Worm (Caenorhabditis elegans) whole organism, young adult: ENCODE data around the gene srbc-40.

ENCODE experiments used
- B0336.3 ChIP-seq: fragments of 200-800 bp; sonication (Bioruptor generic); IDR thresholded peaks from 2 replicates; pipeline ENCODE4 v1.3.6; 2022; ENCODE audit warnings: missing genetic modification characterization, missing compliant biosample characterization
- F37B4.10 ChIP-seq: fragments of 200-800 bp; sonication (Bioruptor generic); IDR thresholded peaks from 2 replicates; pipeline ENCODE4 v1.3.6; 2022; ENCODE audit warnings: missing genetic modification characterization, missing compliant biosample characterization
- F57C9.4 ChIP-seq: sonication (generic microtip); optimal IDR thresholded peaks from 2 replicates; lab custom pipeline; 2017; ENCODE audit warnings: mild to moderate bottlenecking, missing genetic modification characterization, missing compliant biosample characterization
- K11D2.4 ChIP-seq: fragments of 200-800 bp; sonication (Bioruptor generic); IDR thresholded peaks from 2 replicates; pipeline ENCODE4 v1.3.6; 2022; ENCODE audit warnings: missing genetic modification reagents, missing genetic modification characterization, missing compliant biosample characterization
- K12H6.12 ChIP-seq: fragments of 200-800 bp; sonication (Bioruptor generic); optimal IDR thresholded peaks from 2 replicates; lab custom pipeline; 2018; ENCODE audit warnings: mild to moderate bottlenecking, missing genetic modification characterization, missing compliant biosample characterization
- Y95B8A.8 ChIP-seq: fragments of 200-800 bp; sonication (Bioruptor generic); IDR thresholded peaks from 2 replicates; pipeline ENCODE4 v1.3.6; 2022; ENCODE audit warnings: missing genetic modification reagents, missing genetic modification characterization, missing compliant biosample characterization
- ZK185.1 ChIP-seq: sonication (generic microtip); optimal IDR thresholded peaks from 2 replicates; lab custom pipeline; 2016; ENCODE audit warnings: mild to moderate bottlenecking, missing genetic modification characterization, missing compliant biosample characterization; ENCODE audit not compliant: poor library complexity, severe bottlenecking
- ama-1 ChIP-seq, 3 experiments: fragments of 150-350 bp in 1 of 3; sonication (generic microtip) in 2 of 3; optimal IDR thresholded peaks; 2 replicates each; lab custom pipeline; 2014 to 2018; ENCODE audit warnings: missing biosample characterization in 2 of 3, missing genetic modification characterization in 2 of 3, missing genetic modification reagents in 2 of 3
- attf-3 ChIP-seq: fragments of 200-800 bp; sonication (Bioruptor generic); conservative IDR thresholded peaks from 2 replicates; pipeline ENCODE4 v1.3.6; 2022; ENCODE audit warnings: missing genetic modification reagents, missing genetic modification characterization, missing compliant biosample characterization
- attf-5 ChIP-seq: fragments of 200-800 bp; sonication (Bioruptor generic); optimal IDR thresholded peaks from 2 replicates; lab custom pipeline; 2018; ENCODE audit warnings: mild to moderate bottlenecking, missing genetic modification characterization, missing compliant biosample characterization
- cebp-1 ChIP-seq, 2 experiments: fragments of 200-800 bp in 1 of 2; sonication (Bioruptor generic) in 1 of 2; sonication (generic microtip) in 1 of 2; IDR thresholded peaks in 1 of 2; optimal IDR thresholded peaks in 1 of 2; 2 replicates each; pipeline versions ENCODE4 v1.3.6 to Lab custom; 2017 to 2022; ENCODE audit warnings: missing compliant biosample characterization in 2 of 2, missing genetic modification characterization in 2 of 2, mild to moderate bottlenecking in 1 of 2, missing genetic modification reagents in 1 of 2, moderate library complexity in 1 of 2
- ceh-27 ChIP-seq: fragments of 200-800 bp; sonication (Bioruptor generic); optimal IDR thresholded peaks from 2 replicates; lab custom pipeline; 2018; ENCODE audit warnings: mild to moderate bottlenecking, missing genetic modification characterization, moderate library complexity, missing compliant biosample characterization
- ceh-58 ChIP-seq: fragments of 200-800 bp; sonication (Bioruptor generic); IDR thresholded peaks from 2 replicates; pipeline ENCODE4 v1.3.6; 2022; ENCODE audit warnings: missing genetic modification characterization, missing compliant biosample characterization
- ceh-91 ChIP-seq: fragments of 200-800 bp; sonication (Bioruptor generic); IDR thresholded peaks from 2 replicates; pipeline ENCODE4 v1.3.6; 2022; ENCODE audit warnings: missing genetic modification reagents, missing genetic modification characterization, missing compliant biosample characterization
- chd-7 ChIP-seq: sonication (generic microtip); optimal IDR thresholded peaks from 2 replicates; lab custom pipeline; 2016; ENCODE audit warnings: mild to moderate bottlenecking, missing genetic modification characterization, moderate library complexity, missing compliant biosample characterization
- die-1 ChIP-seq: sonication (generic microtip); optimal IDR thresholded peaks from 2 replicates; lab custom pipeline; 2016; ENCODE audit warnings: missing genotype, mild to moderate bottlenecking, missing genetic modification characterization, missing compliant biosample characterization
- dpl-1 ChIP-seq: fragments of 150-350 bp; optimal IDR thresholded peaks from 2 replicates; lab custom pipeline; 2014; ENCODE audit warnings: missing biosample characterization, missing genetic modification reagents, missing genetic modification characterization
- efl-1 ChIP-seq: fragments of 150-350 bp; optimal IDR thresholded peaks from 2 replicates; lab custom pipeline; 2014; ENCODE audit warnings: missing biosample characterization, missing genetic modification reagents, missing genetic modification characterization
- ekl-4 ChIP-seq: fragments of 200-800 bp; sonication (Bioruptor generic); IDR thresholded peaks from 2 replicates; pipeline ENCODE4 v1.3.6; 2022; ENCODE audit warnings: missing genetic modification reagents, missing genetic modification characterization, missing compliant biosample characterization
- him-1 ChIP-seq: sonication (generic microtip); optimal IDR thresholded peaks from 2 replicates; lab custom pipeline; 2016; ENCODE audit warnings: missing genotype, missing genetic modification reagents, missing genetic modification characterization, missing compliant biosample characterization
- hlh-26 ChIP-seq: fragments of 200-800 bp; sonication (Bioruptor generic); conservative IDR thresholded peaks from 2 replicates; pipeline ENCODE4 v1.3.6; 2022; ENCODE audit warnings: missing genetic modification reagents, missing genetic modification characterization, missing compliant biosample characterization
- hmg-1.2 ChIP-seq: fragments of 200-800 bp; sonication (Bioruptor generic); IDR thresholded peaks from 2 replicates; pipeline ENCODE4 v1.3.6; 2022; ENCODE audit warnings: missing genetic modification reagents, missing genetic modification characterization, missing compliant biosample characterization
- hrde-1 ChIP-seq: sonication (generic microtip); optimal IDR thresholded peaks from 2 replicates; lab custom pipeline; 2016; ENCODE audit warnings: missing genetic modification characterization, mild to moderate bottlenecking, missing compliant biosample characterization, moderate library complexity, missing genotype, missing genetic modification reagents, borderline replicate concordance
- let-526 ChIP-seq: fragments of 200-800 bp; sonication (Bioruptor generic); IDR thresholded peaks from 2 replicates; pipeline ENCODE4 v1.3.6; 2022; ENCODE audit warnings: missing genetic modification reagents, missing genetic modification characterization, missing compliant biosample characterization
- let-607 ChIP-seq, 2 experiments: fragments of 200-800 bp in 1 of 2; sonication (Bioruptor generic) in 1 of 2; sonication (generic microtip) in 1 of 2; optimal IDR thresholded peaks; 2 replicates each; lab custom pipeline; 2016 to 2018; ENCODE audit warnings: mild to moderate bottlenecking in 2 of 2, missing compliant biosample characterization in 2 of 2, missing genetic modification characterization in 2 of 2, moderate library complexity in 2 of 2, missing genotype in 1 of 2
- lin-40 ChIP-seq: sonication (generic microtip); optimal IDR thresholded peaks from 2 replicates; lab custom pipeline; 2016; ENCODE audit warnings: missing genetic modification characterization, mild to moderate bottlenecking, missing compliant biosample characterization, missing genotype, missing genetic modification reagents
- lsy-27 ChIP-seq: sonication (generic microtip); optimal IDR thresholded peaks from 2 replicates; lab custom pipeline; 2017; ENCODE audit warnings: missing genetic modification characterization, mild to moderate bottlenecking, missing compliant biosample characterization, antibody characterized with exemption, missing genotype, borderline replicate concordance; ENCODE audit not compliant: insufficient read depth
- madf-8 ChIP-seq: fragments of 200-800 bp; sonication (Bioruptor generic); conservative IDR thresholded peaks from 2 replicates; pipeline ENCODE4 v1.3.6; 2022; ENCODE audit warnings: missing genetic modification reagents, missing genetic modification characterization, missing compliant biosample characterization
- mel-28 ChIP-seq: sonication (generic microtip); optimal IDR thresholded peaks from 2 replicates; lab custom pipeline; 2016; ENCODE audit warnings: borderline replicate concordance, mild to moderate bottlenecking, missing genetic modification characterization, missing compliant biosample characterization
- nhr-120 ChIP-seq: fragments of 200-800 bp; sonication (Bioruptor generic); IDR thresholded peaks from 2 replicates; pipeline ENCODE4 v1.3.6; 2022; ENCODE audit warnings: missing genetic modification characterization, missing compliant biosample characterization
- nhr-80 ChIP-seq: sonication (generic microtip); optimal IDR thresholded peaks from 2 replicates; lab custom pipeline; 2016; ENCODE audit warnings: missing genetic modification characterization, missing compliant biosample characterization
- pbrm-1 ChIP-seq: fragments of 200-800 bp; sonication (Bioruptor generic); IDR thresholded peaks from 2 replicates; pipeline ENCODE4 v1.3.6; 2022; ENCODE audit warnings: missing genetic modification reagents, missing genetic modification characterization, missing compliant biosample characterization
- repo-1 ChIP-seq: sonication (generic microtip); optimal IDR thresholded peaks from 2 replicates; lab custom pipeline; 2017; ENCODE audit warnings: mild to moderate bottlenecking, missing genetic modification characterization, missing compliant biosample characterization
- sdz-38 ChIP-seq: sonication (generic microtip); optimal IDR thresholded peaks from 2 replicates; lab custom pipeline; 2016; ENCODE audit warnings: missing genotype, missing genetic modification characterization, missing compliant biosample characterization
- snpc-1.1 ChIP-seq: sonication (generic microtip); optimal IDR thresholded peaks from 2 replicates; lab custom pipeline; 2017; ENCODE audit warnings: missing genetic modification characterization, mild to moderate bottlenecking, missing compliant biosample characterization, antibody characterized with exemption, moderate library complexity, missing genotype, missing genetic modification reagents; ENCODE audit not compliant: insufficient read depth
- somi-1 ChIP-seq: fragments of 200-800 bp; sonication (Bioruptor generic); optimal IDR thresholded peaks from 2 replicates; lab custom pipeline; 2018; ENCODE audit warnings: mild to moderate bottlenecking, missing genetic modification characterization, missing compliant biosample characterization
- tlf-1 ChIP-seq: fragments of 200-800 bp; sonication (Bioruptor generic); optimal IDR thresholded peaks from 2 replicates; lab custom pipeline; 2018; ENCODE audit warnings: mild to moderate bottlenecking, missing genetic modification characterization, missing compliant biosample characterization
- xnd-1 ChIP-seq: sonication (generic microtip); optimal IDR thresholded peaks from 2 replicates; lab custom pipeline; 2016; ENCODE audit warnings: missing genotype, missing genetic modification reagents, missing genetic modification characterization, missing compliant biosample characterization
- ztf-18 ChIP-seq: sonication (generic microtip); optimal IDR thresholded peaks from 2 replicates; lab custom pipeline; 2016; ENCODE audit warnings: missing genotype, mild to moderate bottlenecking, missing genetic modification characterization, missing compliant biosample characterization
- ztf-22 ChIP-seq: fragments of 200-800 bp; sonication (Bioruptor generic); optimal IDR thresholded peaks from 2 replicates; lab custom pipeline; 2018; ENCODE audit warnings: mild to moderate bottlenecking, missing genetic modification characterization, moderate library complexity, missing compliant biosample characterization
- ztf-26 ChIP-seq: sonication (generic microtip); optimal IDR thresholded peaks from 2 replicates; lab custom pipeline; 2017; ENCODE audit warnings: missing genetic modification characterization, missing compliant biosample characterization
- ztf-6 ChIP-seq: fragments of 200-800 bp; sonication (Bioruptor generic); IDR thresholded peaks from 2 replicates; pipeline ENCODE4 v1.3.6; 2022; ENCODE audit warnings: missing genetic modification reagents, missing genetic modification characterization, missing compliant biosample characterization

The srbc-40 gene

ce11 chrV:730216-730615, 10.6 kb upstream of the srbc-40 start (continued):
- TF ChIP-seq hrde-1 (tag; lab: Kevin White, UChicago) (no peak), ekl-4 (GFP tag; lab: Robert Waterston, UW) (no peak), pbrm-1 (GFP tag; lab: Robert Waterston, UW) (no peak), K11D2.4 (GFP tag; lab: Robert Waterston, UW) (peak; percentile 45; the same call in 1 of the 2 replicates), ztf-22 (GFP tag; lab: Kevin White, UChicago) (peak; percentile 39), ama-1 (optimal IDR thresholded peaks at IDR 0.05; lab: Kevin White, UChicago) (no peak), ama-1 (GFP tag; optimal IDR thresholded peaks at IDR 0.05; lab: Kevin White, UChicago) (no peak), him-1 (no peak), hlh-26 (no peak)

- no peak for TF ChIP-seq ceh-91 (GFP tag; lab: Robert Waterston, UW)
- TF ChIP-seq hrde-1 (tag; lab: Kevin White, UChicago) = no peak
- TF ChIP-seq ztf-26 = peak; percentile 16
- TF ChIP-seq B0336.3 = peak; percentile 66
- TF ChIP-seq ceh-27 (GFP tag; lab: Kevin White, UChicago) = no peak
- no peak for TF ChIP-seq xnd-1 (tag; lab: Kevin White, UChicago)
- TF ChIP-seq mel-28 (tag; lab: Kevin White, UChicago) = no peak
- no peak for TF ChIP-seq efl-1 (GFP tag; lab: Kevin White, UChicago)
- TF ChIP-seq madf-8 (GFP tag; lab: Robert Waterston, UW) = no peak
- peak in 1 of 2 experiments; percentile 18 for TF ChIP-seq let-607 (tag; optimal IDR thresholded peaks at IDR 0.05; lab: Kevin White, UChicago)
- TF ChIP-seq attf-5 (GFP tag; lab: Kevin White, UChicago) = peak; percentile 22
- peak; percentile 42 for TF ChIP-seq ztf-22 (GFP tag; lab: Kevin White, UChicago)
- no peak for TF ChIP-seq attf-3 (GFP tag; lab: Robert Waterston, UW)
- peak; percentile 8 for TF ChIP-seq F57C9.4
- no peak for TF ChIP-seq lsy-27
- TF ChIP-seq nhr-120 (GFP tag; lab: Robert Waterston, UW) = no peak
- no peak for TF ChIP-seq ztf-18 (tag; lab: Kevin White, UChicago)
- TF ChIP-seq hmg-1.2 (GFP tag; lab: Robert Waterston, UW) = no peak
- TF ChIP-seq lin-40 (tag; lab: Kevin White, UChicago) = peak; percentile 24
- TF ChIP-seq cebp-1 (GFP tag; IDR thresholded peaks at IDR 0.05; lab: Robert Waterston, UW) = no peak
- peak; percentile 44 for TF ChIP-seq cebp-1 (tag; optimal IDR thresholded peaks at IDR 0.05; lab: Kevin White, UChicago)
- TF ChIP-seq repo-1 (tag; lab: Kevin White, UChicago) = peak; percentile 64
- TF ChIP-seq snpc-1.1 (tag; lab: Kevin White, UChicago) = no peak
- no peak for TF ChIP-seq die-1
- TF ChIP-seq nhr-80 (tag; lab: Kevin White, UChicago) = peak; percentile 23
- TF ChIP-seq chd-7 (tag; lab: Kevin White, UChicago) = peak; percentile 54
- TF ChIP-seq F37B4.10 (GFP tag; lab: Robert Waterston, UW) = no peak
- no peak for TF ChIP-seq dpl-1 (GFP tag; lab: Kevin White, UChicago)
- TF ChIP-seq ama-1 (optimal IDR thresholded peaks at IDR 0.05; lab: Kevin White, UChicago) = peak; percentile 85
- TF ChIP-seq ama-1 (GFP tag; optimal IDR thresholded peaks at IDR 0.05; lab: Kevin White, UChicago) = no peak
- peak; percentile 32 for TF ChIP-seq K12H6.12 (tag; lab: Kevin White, UChicago)
- TF ChIP-seq sdz-38 = no peak
- 0 out of 2 replicates have a peak, but pooled peaks have one; percentile 27 for TF ChIP-seq Y95B8A.8 (GFP tag; lab: Robert Waterston, UW)
- TF ChIP-seq tlf-1 (GFP tag; lab: Kevin White, UChicago) = peak; percentile 54
- peak; percentile 40; the same call in 1 of the 2 replicates for TF ChIP-seq let-526 (GFP tag; lab: Robert Waterston, UW)
- TF ChIP-seq somi-1 (GFP tag; lab: Kevin White, UChicago) = peak; percentile 67
- TF ChIP-seq ztf-6 (GFP tag; lab: Robert Waterston, UW) = no peak
- TF ChIP-seq ceh-58 (GFP tag; lab: Robert Waterston, UW) = no peak
- peak; percentile 29 for TF ChIP-seq ZK185.1 (tag; lab: Kevin White, UChicago)
- TF ChIP-seq, all 124 proteins: peak for 18
Measured at ce11 chrV:728822-729493, 9.3 kb upstream of the srbc-40 start.
